Fruit fly (Drosophila melanogaster) whole organism, embryonic: Measurements from ENCODE around the gene mld.

Source experiments
- ATbp ChIP-seq: fragments of 200-800 bp; sonication (Bioruptor generic); optimal IDR thresholded peaks from 2 replicates; lab custom pipeline; 2017; ENCODE audit warnings: missing biosample characterization, mild to moderate bottlenecking, missing genetic modification characterization, missing genetic modification reagents
- Abd-B ChIP-seq: fragments of 200-800 bp; sonication (Bioruptor generic); optimal IDR thresholded peaks from 2 replicates; lab custom pipeline; 2018; ENCODE audit warnings: missing biosample characterization, mild to moderate bottlenecking, missing genetic modification characterization, moderate library complexity
- Atf-2 ChIP-seq: fragments of 200-800 bp; sonication (Bioruptor generic); optimal IDR thresholded peaks from 2 replicates; lab custom pipeline; 2016; ENCODE audit warnings: missing biosample characterization, missing genetic modification characterization
- Awh ChIP-seq: fragments of 200-800 bp; sonication (Bioruptor generic); IDR thresholded peaks from 2 replicates; pipeline ENCODE4, ENCODE4 v1.3.6; 2022; ENCODE audit warnings: missing biosample characterization, missing genetic modification characterization
- B-H2 ChIP-seq: fragments of 200-800 bp; sonication (Bioruptor generic); optimal IDR thresholded peaks from 2 replicates; lab custom pipeline; 2018; ENCODE audit warnings: missing biosample characterization, mild to moderate bottlenecking, missing genetic modification characterization
- CG10543 ChIP-seq: fragments of 200-800 bp; sonication (Bioruptor generic); optimal IDR thresholded peaks from 3 replicates; lab custom pipeline; 2017; ENCODE audit warnings: missing biosample characterization, mild to moderate bottlenecking, missing genetic modification characterization, moderate library complexity
- CG11696 ChIP-seq: fragments of 200-800 bp; sonication (Bioruptor generic); IDR thresholded peaks from 2 replicates; pipeline ENCODE4 v1.3.6; 2022; ENCODE audit warnings: missing biosample characterization, missing genetic modification characterization
- CG12104 ChIP-seq: fragments of 200-800 bp; sonication (Bioruptor generic); optimal IDR thresholded peaks from 3 replicates; lab custom pipeline; 2016; ENCODE audit warnings: missing biosample characterization, missing genetic modification characterization
- CG12236 ChIP-seq: fragments of 200-800 bp; sonication (Bioruptor generic); optimal IDR thresholded peaks from 2 replicates; lab custom pipeline; 2016; ENCODE audit warnings: missing biosample characterization, missing genetic modification characterization
- CG16813 ChIP-seq: fragments of 200-800 bp; sonication (Bioruptor generic); IDR thresholded peaks from 3 replicates; pipeline ENCODE4 v1.3.6; 2022; ENCODE audit warnings: missing biosample characterization, missing genetic modification characterization; ENCODE audit not compliant: partially characterized antibody
- CG2875 ChIP-seq: fragments of 200-800 bp; sonication (Bioruptor generic); optimal IDR thresholded peaks from 2 replicates; lab custom pipeline; 2017; ENCODE audit warnings: missing biosample characterization, mild to moderate bottlenecking, missing genetic modification characterization, missing genetic modification reagents
- CG4617 ChIP-seq: fragments of 200-800 bp; sonication (Bioruptor generic); optimal IDR thresholded peaks from 3 replicates; lab custom pipeline; 2016; ENCODE audit warnings: missing biosample characterization, missing genetic modification characterization, borderline replicate concordance
- CG5180 ChIP-seq: fragments of 200-800 bp; sonication (Bioruptor generic); optimal IDR thresholded peaks from 3 replicates; lab custom pipeline; 2017; ENCODE audit warnings: missing biosample characterization, missing genetic modification characterization, mild to moderate bottlenecking, moderate library complexity, missing genetic modification reagents
- CG6254 ChIP-seq: fragments of 200-800 bp; sonication (Bioruptor generic); optimal IDR thresholded peaks from 3 replicates; lab custom pipeline; 2017; ENCODE audit warnings: mild to moderate bottlenecking, missing biosample characterization, missing genetic modification reagents, missing genetic modification characterization
- CG7786 ChIP-seq: fragments of 200-800 bp; sonication (Bioruptor generic); optimal IDR thresholded peaks from 2 replicates; lab custom pipeline; 2016; ENCODE audit warnings: missing biosample characterization, missing genetic modification characterization
- CG8089 ChIP-seq: fragments of 200-800 bp; sonication (Bioruptor generic); optimal IDR thresholded peaks from 3 replicates; lab custom pipeline; 2016; ENCODE audit warnings: missing biosample characterization, missing genetic modification characterization
- CG9817 ChIP-seq: fragments of 200-800 bp; sonication (Bioruptor generic); optimal IDR thresholded peaks from 2 replicates; lab custom pipeline; 2018; ENCODE audit warnings: missing biosample characterization, mild to moderate bottlenecking, missing genetic modification characterization, moderate library complexity
- Dip3 ChIP-seq: fragments of 200-800 bp; sonication (Bioruptor generic); optimal IDR thresholded peaks from 3 replicates; lab custom pipeline; 2016; ENCODE audit warnings: missing biosample characterization, missing genetic modification characterization
- HLH4C ChIP-seq: fragments of 200-800 bp; sonication (Bioruptor generic); IDR thresholded peaks from 3 replicates; pipeline ENCODE4 v1.3.6; 2022; ENCODE audit warnings: missing biosample characterization, missing genetic modification characterization; ENCODE audit not compliant: partially characterized antibody
- HLH54F ChIP-seq: fragments of 200-800 bp; sonication (Bioruptor generic); optimal IDR thresholded peaks from 3 replicates; lab custom pipeline; 2016; ENCODE audit warnings: missing biosample characterization, missing genetic modification characterization
- MESR4 ChIP-seq: fragments of 200-800 bp; sonication (Bioruptor generic); optimal IDR thresholded peaks from 2 replicates; lab custom pipeline; 2018; ENCODE audit warnings: missing biosample characterization, mild to moderate bottlenecking, missing genetic modification characterization, moderate library complexity
- Sox102F ChIP-seq: fragments of 200-800 bp; sonication (Bioruptor generic); optimal IDR thresholded peaks from 2 replicates; lab custom pipeline; 2018; ENCODE audit warnings: missing biosample characterization, mild to moderate bottlenecking, missing genetic modification characterization, moderate library complexity
- Stat92E ChIP-seq, 3 experiments: fragments of >200 bp in 2 of 3; fragments of 200-800 bp in 1 of 3; sonication (Bioruptor generic) in 1 of 3; optimal IDR thresholded peaks; 2 replicates each; lab custom pipeline; 2017 to 2019; ENCODE audit warnings: missing biosample characterization in 3 of 3, missing genetic modification characterization in 3 of 3, mild to moderate bottlenecking in 1 of 3, moderate library complexity in 1 of 3
- Xbp1 ChIP-seq: fragments of 200-800 bp; sonication (Bioruptor generic); optimal IDR thresholded peaks from 3 replicates; lab custom pipeline; 2016; ENCODE audit warnings: missing biosample characterization, mild to moderate bottlenecking, missing genetic modification characterization
- YL-1 ChIP-seq: fragments of 200-800 bp; sonication (Bioruptor generic); optimal IDR thresholded peaks from 3 replicates; lab custom pipeline; 2017; ENCODE audit warnings: missing biosample characterization, mild to moderate bottlenecking, missing genetic modification characterization
- amos ChIP-seq: fragments of 200-800 bp; sonication (Bioruptor generic); IDR thresholded peaks from 2 replicates; pipeline ENCODE4 v1.3.6; 2022; ENCODE audit warnings: missing biosample characterization, missing genetic modification characterization; ENCODE audit not compliant: partially characterized antibody
- bsh ChIP-seq, 2 experiments: fragments of 200-800 bp; sonication (Bioruptor generic); optimal IDR thresholded peaks; 2 replicates each; lab custom pipeline; 2017 to 2018; ENCODE audit warnings: mild to moderate bottlenecking in 2 of 2, missing biosample characterization in 2 of 2, missing genetic modification characterization in 2 of 2, moderate library complexity in 1 of 2
- dan ChIP-seq: fragments of 200-800 bp; sonication (Bioruptor generic); IDR thresholded peaks from 2 replicates; pipeline ENCODE4 v1.3.6; 2022; ENCODE audit warnings: missing biosample characterization, missing genetic modification characterization
- dati ChIP-seq: fragments of 200-800 bp; sonication (Bioruptor generic); IDR thresholded peaks from 2 replicates; pipeline ENCODE4 v1.3.6; 2022; ENCODE audit warnings: missing biosample characterization, missing genetic modification characterization
- fd3F ChIP-seq: fragments of 200-800 bp; sonication (Bioruptor generic); optimal IDR thresholded peaks from 2 replicates; lab custom pipeline; 2018; ENCODE audit warnings: missing biosample characterization, mild to moderate bottlenecking, missing genetic modification characterization, moderate library complexity
- grau ChIP-seq: fragments of 200-800 bp; optimal IDR thresholded peaks from 3 replicates; lab custom pipeline; 2019; ENCODE audit warnings: missing biosample characterization, mild to moderate bottlenecking, missing genetic modification characterization, moderate library complexity
- her ChIP-seq: fragments of 200-800 bp; sonication (Bioruptor generic); optimal IDR thresholded peaks from 2 replicates; lab custom pipeline; 2016; ENCODE audit warnings: missing biosample characterization, missing genetic modification characterization
- hkb ChIP-seq, 2 experiments: fragments of 200-800 bp in 1 of 2; fragments of >200 bp in 1 of 2; sonication (Bioruptor generic) in 1 of 2; IDR thresholded peaks in 1 of 2; optimal IDR thresholded peaks in 1 of 2; 2 replicates each; pipeline versions ENCODE4 v1.3.6 to Lab custom; 2017 to 2022; ENCODE audit warnings: missing biosample characterization in 1 of 2, missing genetic modification characterization in 1 of 2
- ken ChIP-seq: fragments of 200-800 bp; sonication (Bioruptor generic); IDR thresholded peaks from 3 replicates; pipeline ENCODE4 v1.3.6; 2022; ENCODE audit warnings: missing biosample characterization, missing genetic modification characterization
- lbe ChIP-seq: fragments of 200-800 bp; sonication (Bioruptor generic); optimal IDR thresholded peaks from 2 replicates; lab custom pipeline; 2016; ENCODE audit warnings: missing biosample characterization, mild to moderate bottlenecking, missing genetic modification characterization
- lola ChIP-seq, 3 experiments: fragments of >200 bp in 2 of 3; fragments of 200-800 bp in 1 of 3; sonication (Bioruptor generic) in 1 of 3; optimal IDR thresholded peaks; 2 replicates each; lab custom pipeline; 2017 to 2019; ENCODE audit warnings: missing biosample characterization in 3 of 3, missing genetic modification characterization in 3 of 3, mild to moderate bottlenecking in 1 of 3, moderate library complexity in 1 of 3
- mam ChIP-seq: fragments of 200-800 bp; sonication (Bioruptor generic); optimal IDR thresholded peaks from 3 replicates; lab custom pipeline; 2016; ENCODE audit warnings: missing biosample characterization, missing genetic modification characterization
- pfk ChIP-seq: fragments of 200-800 bp; sonication (Bioruptor generic); optimal IDR thresholded peaks from 2 replicates; lab custom pipeline; 2018; ENCODE audit warnings: missing biosample characterization, mild to moderate bottlenecking, missing genetic modification characterization, moderate library complexity
- pita ChIP-seq: fragments of 200-800 bp; sonication (Bioruptor generic); optimal IDR thresholded peaks from 2 replicates; lab custom pipeline; 2017; ENCODE audit warnings: missing biosample characterization, mild to moderate bottlenecking, missing genetic modification characterization
- run ChIP-seq: fragments of 200-800 bp; sonication (Bioruptor generic); optimal IDR thresholded peaks from 3 replicates; lab custom pipeline; 2018; ENCODE audit warnings: missing biosample characterization, mild to moderate bottlenecking, missing genetic modification characterization
- sd ChIP-seq: fragments of 200-800 bp; sonication (Bioruptor generic); optimal IDR thresholded peaks from 3 replicates; lab custom pipeline; 2018; ENCODE audit warnings: missing biosample characterization, mild to moderate bottlenecking, missing genetic modification characterization, moderate library complexity
- sisA ChIP-seq: fragments of 200-800 bp; sonication (Bioruptor generic); IDR thresholded peaks from 2 replicates; pipeline ENCODE4 v1.3.6; 2022; ENCODE audit warnings: missing biosample characterization, missing genetic modification characterization
- slbo ChIP-seq: fragments of 200-800 bp; sonication (Bioruptor generic); IDR thresholded peaks from 2 replicates; pipeline ENCODE4 v1.3.6; 2022; ENCODE audit warnings: missing biosample characterization, missing genetic modification characterization
- so ChIP-seq: fragments of 200-800 bp; sonication (Bioruptor generic); IDR thresholded peaks from 3 replicates; pipeline ENCODE4 v1.3.6; 2022; ENCODE audit warnings: missing biosample characterization, missing genetic modification characterization
- sob ChIP-seq: fragments of 200-800 bp; sonication (Bioruptor generic); IDR thresholded peaks from 2 replicates; pipeline ENCODE4 v1.3.6; 2022; ENCODE audit warnings: missing biosample characterization, missing genetic modification characterization
- sug ChIP-seq: fragments of 200-800 bp; optimal IDR thresholded peaks from 2 replicates; lab custom pipeline; 2019; ENCODE audit warnings: missing biosample characterization, mild to moderate bottlenecking, missing genetic modification characterization, moderate library complexity
- tap ChIP-seq: fragments of 200-800 bp; optimal IDR thresholded peaks from 3 replicates; lab custom pipeline; 2019; ENCODE audit warnings: missing biosample characterization, mild to moderate bottlenecking, missing genetic modification characterization, moderate library complexity
- yki ChIP-seq: fragments of >200 bp; optimal IDR thresholded peaks from 3 replicates; lab custom pipeline; 2018

The mld gene

DNA sequence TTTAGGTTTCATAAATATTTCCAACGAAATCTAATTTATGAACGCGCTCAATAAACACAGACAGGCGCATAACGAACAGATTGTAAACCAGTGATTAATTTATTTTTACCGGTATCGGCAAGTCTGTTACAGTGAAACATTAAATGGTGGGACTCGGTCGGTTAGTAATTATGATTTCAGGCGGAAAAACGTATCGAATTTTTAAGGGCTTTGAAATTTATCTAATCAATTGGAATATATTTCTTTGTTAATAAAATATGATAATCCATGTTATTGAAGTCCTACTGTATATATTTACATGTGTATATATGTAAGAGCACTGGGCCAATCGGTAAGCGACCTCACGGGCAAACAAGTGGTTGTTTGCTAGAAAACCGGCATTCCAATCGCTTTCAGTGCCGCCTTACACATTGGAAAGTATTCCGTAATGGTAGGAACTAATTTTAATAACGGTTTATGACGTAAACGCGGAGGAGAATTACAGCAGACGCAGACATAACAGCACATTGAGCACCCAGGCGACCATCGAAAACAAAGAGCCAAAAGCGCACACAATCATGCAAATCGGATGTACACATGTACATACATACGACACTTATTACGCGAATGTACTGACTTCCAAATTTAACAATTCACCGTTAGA, 42.3 kb upstream of the mld start (continued):
- TF ChIP-seq CG12236 (peak; percentile 62), Stat92E (GFP tag; optimal IDR thresholded peaks at IDR 0.05; lab: Kevin White, UChicago) (no peak), Dip3 (GFP tag; lab: Kevin White, UChicago) (peak; percentile 90), Sox102F (GFP tag; lab: Kevin White, UChicago) (peak; percentile 96), CG7786 (GFP tag; lab: Kevin White, UChicago) (peak; percentile 84), MESR4 (GFP tag; lab: Kevin White, UChicago) (peak; percentile 32), Atf-2 (GFP tag; lab: Kevin White, UChicago) (peak; percentile 73), sd (tag; lab: Kevin White, UChicago) (peak; percentile 91), bsh (GFP tag; optimal IDR thresholded peaks at IDR 0.05; lab: Kevin White, UChicago) (peak; percentile 58 to 89), lbe (GFP tag; lab: Kevin White, UChicago) (peak; percentile 93), Xbp1 (GFP tag; lab: Kevin White, UChicago) (peak; percentile 95), YL-1 (GFP tag; lab: Kevin White, UChicago) (peak; percentile 57), CG4617 (GFP tag; lab: Kevin White, UChicago) (no peak), HLH4C (GFP tag; lab: Robert Waterston, UW) (no peak), CG2875 (GFP tag; lab: Kevin White, UChicago) (peak; percentile 74), ATbp (GFP tag; lab: Kevin White, UChicago) (peak; percentile 83), yki (no peak), CG6254 (GFP tag; lab: Kevin White, UChicago) (peak; percentile 8), Abd-B (GFP tag; lab: Kevin White, UChicago) (peak; percentile 92), pita (GFP tag; lab: Kevin White, UChicago) (no peak), CG16813 (GFP tag; lab: Robert Waterston, UW) (no peak), CG9817 (peak; percentile 94), ken (GFP tag; lab: Robert Waterston, UW) (peak; percentile 92), Awh (GFP tag; lab: Robert Waterston, UW) (peak; percentile 94), CG5180 (peak; percentile 2), CG11696 (GFP tag; lab: Robert Waterston, UW) (peak; percentile 90), mam (GFP tag; lab: Kevin White, UChicago) (peak; percentile 94), HLH54F (GFP tag; lab: Kevin White, UChicago) (peak; percentile 85), CG8089 (GFP tag; lab: Kevin White, UChicago) (peak; percentile 80), fd3F (GFP tag; lab: Kevin White, UChicago) (peak; percentile 97), CG10543 (GFP tag; lab: Kevin White, UChicago) (peak; percentile 95), amos (GFP tag; lab: Robert Waterston, UW) (no peak), pfk (peak; percentile 30), tap (tag; lab: Kevin White, UChicago) (peak; percentile 96), slbo (GFP tag; lab: Robert Waterston, UW) (peak; percentile 98), hkb (optimal IDR thresholded peaks at IDR 0.05; lab: Kevin White, UChicago) (no peak), hkb (GFP tag; IDR thresholded peaks at IDR 0.05; lab: Robert Waterston, UW) (peak; percentile 95), so (GFP tag; lab: Robert Waterston, UW) (peak; percentile 97), B-H2 (GFP tag; lab: Kevin White, UChicago) (peak; percentile 98), dan (GFP tag; lab: Robert Waterston, UW) (no peak), grau (tag; lab: Kevin White, UChicago) (peak; percentile 99), dati (GFP tag; lab: Robert Waterston, UW) (peak; percentile 69; the same call in 1 of the 2 replicates), sisA (GFP tag; lab: Robert Waterston, UW) (peak; percentile 95), lola (GFP tag; optimal IDR thresholded peaks at IDR 0.05; lab: Kevin White, UChicago) (no peak), sug (peak; percentile 96), run (tag; lab: Kevin White, UChicago) (peak; percentile 80), CG12104 (GFP tag; lab: Kevin White, UChicago) (peak; percentile 92), sob (GFP tag; lab: Robert Waterston, UW) (peak; percentile 97), her (GFP tag; lab: Kevin White, UChicago) (peak; percentile 73)
